Worm (Caenorhabditis elegans): ENCODE data around the gene gpa-8.

Gene gpa-8

ce11 chrV:12637238-12637690 lies 3.0 kb downstream of the gpa-8 start, which contains the start of gene F56H9.2:
TSS of gene F56H9.2 (plus strand) at chrV:12637663.
- TF ChIP-seq cey-2 (tag; optimal IDR thresholded peaks at IDR 0.05; ENCODE audit: borderline replicate concordance, insufficient read depth): peak; percentile 49
- TF ChIP-seq spr-1 (tag; optimal IDR thresholded peaks at IDR 0.05): peak; percentile 16
- peak; percentile 67 for TF ChIP-seq nhr-25 (tag; optimal IDR thresholded peaks at IDR 0.05; ENCODE audit: borderline replicate concordance, insufficient read depth)
- TF ChIP-seq mdl-1 (tag; optimal IDR thresholded peaks at IDR 0.05): peak; percentile 32 to 85
- TF ChIP-seq ceh-62 (tag; optimal IDR thresholded peaks at IDR 0.05): no peak
- TF ChIP-seq Y75B8A.6 (GFP tag; IDR thresholded peaks at IDR 0.05): no peak
- TF ChIP-seq hif-1 (tag; optimal IDR thresholded peaks at IDR 0.05): peak in 1 of 2 experiments; percentile 30
- TF ChIP-seq ceh-20 (GFP tag; IDR thresholded peaks at IDR 0.05): peak; percentile 73
- TF ChIP-seq dve-1 (tag; optimal IDR thresholded peaks at IDR 0.05; ENCODE audit: insufficient read depth): peak; percentile 86
- TF ChIP-seq hmg-1.1 (GFP tag; IDR thresholded peaks at IDR 0.05): 0 out of 2 replicates have a peak, but pooled peaks have one; percentile 34
- peak; percentile 99 for TF ChIP-seq mxl-2 (GFP tag; conservative IDR thresholded peaks at IDR 0.05)
- TF ChIP-seq nhr-10 (tag; optimal IDR thresholded peaks at IDR 0.05): peak; percentile 30
- peak; percentile 80; the same call in 1 of the 2 replicates for TF ChIP-seq tra-1 (GFP tag; IDR thresholded peaks at IDR 0.05)
- peak; percentile 60; the same call in 1 of the 2 replicates for TF ChIP-seq lin-1 (GFP tag; IDR thresholded peaks at IDR 0.05)
- TF ChIP-seq dpl-1 (GFP tag; optimal IDR thresholded peaks at IDR 0.05): peak; percentile 40
- TF ChIP-seq nhr-237 (tag; optimal IDR thresholded peaks at IDR 0.05): no peak
- no peak for TF ChIP-seq zip-11 (GFP tag; IDR thresholded peaks at IDR 0.05)
- peak; percentile 97 for TF ChIP-seq aha-1 (tag)
- peak; percentile 46 for TF ChIP-seq T20F7.1 (GFP tag; optimal IDR thresholded peaks at IDR 0.05)
- peak; percentile 59 for TF ChIP-seq nhr-77 (tag; optimal IDR thresholded peaks at IDR 0.05)
- 0 out of 2 replicates have a peak, but pooled peaks have one; percentile 18 for TF ChIP-seq nhr-41 (GFP tag; IDR thresholded peaks at IDR 0.05)
- TF ChIP-seq php-3 (GFP tag; IDR thresholded peaks at IDR 0.05): peak; percentile 95
- TF ChIP-seq pha-4 (GFP tag; IDR thresholded peaks at IDR 0.05): peak; percentile 55; the same call in 1 of the 2 replicates
- no peak for TF ChIP-seq pha-4 (tag; optimal IDR thresholded peaks at IDR 0.05)
- TF ChIP-seq ZK337.2 (GFP tag; IDR thresholded peaks at IDR 0.05): no peak
- no peak; the same call in 1 of the 2 replicates for TF ChIP-seq madf-9 (GFP tag; conservative IDR thresholded peaks at IDR 0.05)
- no peak; the same call in 1 of the 2 replicates for TF ChIP-seq zfp-3 (GFP tag; conservative IDR thresholded peaks at IDR 0.05)
- peak; percentile 50 for TF ChIP-seq ztf-7 (tag; optimal IDR thresholded peaks at IDR 0.05)
- TF ChIP-seq nhr-11 (tag; optimal IDR thresholded peaks at IDR 0.05): peak; percentile 28
- peak; percentile 8 for TF ChIP-seq lin-13 (GFP tag; optimal IDR thresholded peaks at IDR 0.05)
- TF ChIP-seq dmd-6 (GFP tag; IDR thresholded peaks at IDR 0.05): peak; percentile 98
- TF ChIP-seq Y5F2A.4 (GFP tag; optimal IDR thresholded peaks at IDR 0.05): no peak
- peak; percentile 36; the same call in 1 of the 2 replicates for TF ChIP-seq mdt-29 (GFP tag; IDR thresholded peaks at IDR 0.05)
- TF ChIP-seq ctbp-1 (GFP tag; IDR thresholded peaks at IDR 0.05): 0 out of 2 replicates have a peak, but pooled peaks have one; percentile 12
- no peak for TF ChIP-seq R02D3.7 (tag; optimal IDR thresholded peaks at IDR 0.05)
- peak; percentile 23 for TF ChIP-seq jun-1 (tag; optimal IDR thresholded peaks at IDR 0.05)
- TF ChIP-seq ZK546.5 (tag; optimal IDR thresholded peaks at IDR 0.05): no peak
- no peak for TF ChIP-seq lir-3 (tag; optimal IDR thresholded peaks at IDR 0.05)
- no peak for TF ChIP-seq zfp-2 (tag; optimal IDR thresholded peaks at IDR 0.05)
- peak; percentile 94 for TF ChIP-seq hlh-30 (tag; optimal IDR thresholded peaks at IDR 0.05; ENCODE audit: insufficient read depth)
- peak; percentile 95 for TF ChIP-seq hlh-11 (tag; optimal IDR thresholded peaks at IDR 0.05)
- TF ChIP-seq zip-2 (tag; optimal IDR thresholded peaks at IDR 0.05): no peak
- TF ChIP-seq nhr-48 (tag; optimal IDR thresholded peaks at IDR 0.05): peak; percentile 96
- peak; percentile 88 for TF ChIP-seq nhr-6 (tag; optimal IDR thresholded peaks at IDR 0.05)
- TF ChIP-seq F49E8.2 (tag; optimal IDR thresholded peaks at IDR 0.05; ENCODE audit: borderline replicate concordance): no peak
- TF ChIP-seq rbr-2 (tag; optimal IDR thresholded peaks at IDR 0.05): peak; percentile 48
- peak; percentile 51 for TF ChIP-seq nhr-28 (tag; optimal IDR thresholded peaks at IDR 0.05)
- TF ChIP-seq mep-1 (tag; optimal IDR thresholded peaks at IDR 0.05): peak; percentile 76
- TF ChIP-seq daf-16 (GFP tag; optimal IDR thresholded peaks at IDR 0.05): peak; percentile 52 to 55
- peak; percentile 94 for TF ChIP-seq daf-16 (tag; optimal IDR thresholded peaks at IDR 0.05)
